Worm (Caenorhabditis elegans) whole organism, late embryonic: Measurements from ENCODE around the gene cutl-18.
A peak's percentile ranks its signal among the peaks of the same experiment; 100 is the strongest.
"Not testable (repeated sequence)": the region's sequence is repeated elsewhere in the genome, so short reads cannot be mapped to it uniquely, and the experiment has no call there.

ENCODE experiments used
- K02D7.2 ChIP-seq: sonication (generic microtip); optimal IDR thresholded peaks from 2 replicates; lab custom pipeline; 2017; ENCODE audit warnings: mild to moderate bottlenecking, missing genetic modification characterization, missing compliant biosample characterization
- ahr-1 ChIP-seq: sonication (generic microtip); optimal IDR thresholded peaks from 2 replicates; lab custom pipeline; 2016; ENCODE audit warnings: missing genetic modification characterization, missing compliant biosample characterization
- ama-1 ChIP-seq: fragments of 150-350 bp; optimal IDR thresholded peaks from 2 replicates; lab custom pipeline; 2014
- ceh-22 ChIP-seq: sonication (generic microtip); optimal IDR thresholded peaks from 2 replicates; lab custom pipeline; 2017; ENCODE audit warnings: missing biosample characterization, missing genetic modification characterization
- ceh-30 ChIP-seq: fragments of 150-350 bp; optimal IDR thresholded peaks from 2 replicates; lab custom pipeline; 2014; ENCODE audit warnings: missing biosample characterization, missing genetic modification characterization
- ceh-45 ChIP-seq: fragments of 200-800 bp; sonication (Bioruptor generic); IDR thresholded peaks from 2 replicates; pipeline ENCODE4 v1.3.6; 2022; ENCODE audit warnings: missing genetic modification reagents, missing genetic modification characterization, missing compliant biosample characterization
- ceh-48 ChIP-seq: sonication (generic microtip); optimal IDR thresholded peaks from 2 replicates; lab custom pipeline; 2016; ENCODE audit warnings: missing genetic modification characterization, inconsistent platforms, missing compliant biosample characterization
- ceh-9 ChIP-seq: sonication (generic microtip); optimal IDR thresholded peaks from 2 replicates; lab custom pipeline; 2016; ENCODE audit warnings: mild to moderate bottlenecking, missing genetic modification characterization, inconsistent platforms, missing compliant biosample characterization
- che-1 ChIP-seq: sonication (generic microtip); optimal IDR thresholded peaks from 2 replicates; lab custom pipeline; 2016; ENCODE audit warnings: mild to moderate bottlenecking, missing genetic modification characterization, missing compliant biosample characterization
- dmd-4 ChIP-seq: sonication (generic microtip); optimal IDR thresholded peaks from 2 replicates; lab custom pipeline; 2016; ENCODE audit warnings: borderline replicate concordance, missing genetic modification characterization, missing compliant biosample characterization
- dve-1 ChIP-seq: sonication (generic microtip); optimal IDR thresholded peaks from 2 replicates; lab custom pipeline; 2017; ENCODE audit warnings: antibody characterized with exemption, mild to moderate bottlenecking, missing genetic modification characterization, missing compliant biosample characterization
- ets-4 ChIP-seq: sonication (generic microtip); optimal IDR thresholded peaks from 2 replicates; lab custom pipeline; 2016; ENCODE audit warnings: missing genetic modification characterization, missing compliant biosample characterization
- eyg-1 ChIP-seq: sonication (generic microtip); optimal IDR thresholded peaks from 2 replicates; lab custom pipeline; 2016; ENCODE audit warnings: missing genotype, missing genetic modification characterization, missing compliant biosample characterization
- fax-1 ChIP-seq: sonication (generic microtip); optimal IDR thresholded peaks from 2 replicates; lab custom pipeline; 2016; ENCODE audit warnings: missing genotype, missing genetic modification characterization, missing compliant biosample characterization
- fkh-6 ChIP-seq: sonication (generic microtip); optimal IDR thresholded peaks from 2 replicates; lab custom pipeline; 2016; ENCODE audit warnings: missing genetic modification characterization, missing compliant biosample characterization
- hlh-13 ChIP-seq: fragments of 200-800 bp; sonication (Bioruptor generic); optimal IDR thresholded peaks from 2 replicates; lab custom pipeline; 2018; ENCODE audit warnings: mild to moderate bottlenecking, missing genetic modification characterization, missing compliant biosample characterization
- hlh-30 ChIP-seq: sonication (generic microtip); optimal IDR thresholded peaks from 2 replicates; lab custom pipeline; 2017; ENCODE audit warnings: antibody characterized with exemption, missing genetic modification characterization, missing compliant biosample characterization; ENCODE audit not compliant: insufficient read depth
- lin-11 ChIP-seq: fragments of 200-800 bp; sonication (Bioruptor generic); optimal IDR thresholded peaks from 2 replicates; lab custom pipeline; 2018; ENCODE audit warnings: mild to moderate bottlenecking, missing genetic modification characterization, missing compliant biosample characterization
- mec-3 ChIP-seq: sonication (generic microtip); optimal IDR thresholded peaks from 2 replicates; lab custom pipeline; 2016; ENCODE audit warnings: borderline replicate concordance, missing genetic modification characterization, missing compliant biosample characterization
- nfya-1 ChIP-seq: sonication (generic microtip); optimal IDR thresholded peaks from 2 replicates; lab custom pipeline; 2017; ENCODE audit warnings: missing genetic modification characterization, mild to moderate bottlenecking, missing compliant biosample characterization, antibody characterized with exemption, moderate library complexity
- nhr-11 ChIP-seq: fragments of 150-350 bp; optimal IDR thresholded peaks from 2 replicates; lab custom pipeline; 2014; ENCODE audit warnings: missing biosample characterization, missing genetic modification characterization
- npax-4 ChIP-seq: sonication (generic microtip); optimal IDR thresholded peaks from 2 replicates; lab custom pipeline; 2016; ENCODE audit warnings: missing genetic modification characterization, missing compliant biosample characterization
- pag-3 ChIP-seq: sonication (generic microtip); optimal IDR thresholded peaks from 2 replicates; lab custom pipeline; 2016; ENCODE audit warnings: missing compliant biosample characterization, missing genetic modification characterization, borderline replicate concordance
- pat-9 ChIP-seq: fragments of 200-800 bp; sonication (Bioruptor generic); optimal IDR thresholded peaks from 2 replicates; lab custom pipeline; 2018; ENCODE audit warnings: mild to moderate bottlenecking, missing genetic modification characterization, moderate library complexity, missing compliant biosample characterization
- pax-1 ChIP-seq: fragments of 150-350 bp; optimal IDR thresholded peaks from 2 replicates; lab custom pipeline; 2014; ENCODE audit warnings: missing biosample characterization, missing genetic modification characterization
- pha-2 ChIP-seq: sonication (generic microtip); optimal IDR thresholded peaks from 2 replicates; lab custom pipeline; 2017; ENCODE audit warnings: mild to moderate bottlenecking, missing genetic modification characterization, missing compliant biosample characterization
- pqm-1 ChIP-seq: sonication (generic microtip); optimal IDR thresholded peaks from 2 replicates; lab custom pipeline; 2016; ENCODE audit warnings: missing genetic modification characterization, missing compliant biosample characterization
- pros-1 ChIP-seq: fragments of 150-350 bp; optimal IDR thresholded peaks from 2 replicates; lab custom pipeline; 2014; ENCODE audit warnings: missing biosample characterization, missing genetic modification reagents, missing genetic modification characterization
- rnt-1 ChIP-seq: sonication (generic microtip); optimal IDR thresholded peaks from 2 replicates; lab custom pipeline; 2016; ENCODE audit warnings: missing genetic modification characterization, missing compliant biosample characterization
- tbx-7 ChIP-seq: sonication (generic microtip); optimal IDR thresholded peaks from 2 replicates; lab custom pipeline; 2016; ENCODE audit warnings: missing genotype, missing genetic modification characterization, missing compliant biosample characterization
- unc-42 ChIP-seq: sonication (generic microtip); optimal IDR thresholded peaks from 2 replicates; lab custom pipeline; 2016; ENCODE audit warnings: missing genotype, missing genetic modification characterization, missing compliant biosample characterization
- unc-55 ChIP-seq: sonication (generic microtip); optimal IDR thresholded peaks from 2 replicates; lab custom pipeline; 2017; ENCODE audit warnings: missing biosample characterization, missing genetic modification reagents, missing genetic modification characterization
- unc-86 ChIP-seq: sonication (generic microtip); optimal IDR thresholded peaks from 2 replicates; lab custom pipeline; 2016; ENCODE audit warnings: missing genetic modification characterization, missing compliant biosample characterization
- ztf-16 ChIP-seq: sonication (generic microtip); optimal IDR thresholded peaks from 2 replicates; lab custom pipeline; 2017; ENCODE audit warnings: missing genetic modification characterization, missing compliant biosample characterization

cutl-18 gene

ce11 chrV:11286114-11286513 is 30.6 kb downstream of the cutl-18 start, which contains the start of gene C03E10.3:
Gene C03E10.3, plus strand, starts transcription at chrV:11286414.
- not testable (repeated sequence) for TF ChIP-seq ztf-16 (tag; lab: Kevin White, UChicago); ceh-22; npax-4

- no peak for TF ChIP-seq che-1 (tag; lab: Kevin White, UChicago)
- TF ChIP-seq dve-1 (tag; lab: Kevin White, UChicago) = no peak
- TF ChIP-seq unc-86 = no peak
- no peak for TF ChIP-seq fax-1
- no peak for TF ChIP-seq ets-4
- no peak for TF ChIP-seq tbx-7
- TF ChIP-seq dmd-4 (tag; lab: Kevin White, UChicago) = no peak
- no peak for TF ChIP-seq lin-11 (tag; lab: Kevin White, UChicago)
- TF ChIP-seq ztf-16 (tag; lab: Kevin White, UChicago) = no peak
- TF ChIP-seq pha-2 (tag; lab: Kevin White, UChicago) = no peak
- TF ChIP-seq eyg-1 (tag; lab: Kevin White, UChicago) = no peak
- no peak for TF ChIP-seq mec-3 (tag; lab: Kevin White, UChicago)
- TF ChIP-seq ceh-22 = no peak
- TF ChIP-seq pqm-1 = no peak
- no peak for TF ChIP-seq fkh-6 (tag; lab: Kevin White, UChicago)
- TF ChIP-seq pros-1 (tag; lab: Kevin White, UChicago) = no peak
- TF ChIP-seq pat-9 = no peak
- no peak for TF ChIP-seq ceh-9 (tag; lab: Kevin White, UChicago)
- TF ChIP-seq ama-1 (lab: Kevin White, UChicago) = no peak
- TF ChIP-seq pag-3 (tag; lab: Kevin White, UChicago) = no peak
These were observed 34.4 kb downstream of the cutl-18 start, which contains the start of gene gly-20 for ce11 chrV:11282272-11282671. Gene gly-20, plus strand, starts transcription at chrV:11282572.

ce11 chrV:11281414-11282209 is 35.1 kb downstream of the cutl-18 start:
- TF ChIP-seq dmd-4 (tag; lab: Kevin White, UChicago) (no peak), hlh-13 (no peak), rnt-1 (tag; lab: Kevin White, UChicago) (no peak), unc-42 (peak; percentile 37), dve-1 (tag; lab: Kevin White, UChicago) (no peak), ets-4 (no peak), unc-55 (GFP tag; lab: Kevin White, UChicago) (peak; percentile 67), nhr-11 (no peak), hlh-30 (tag; lab: Kevin White, UChicago) (no peak), K02D7.2 (tag; lab: Kevin White, UChicago) (no peak), pqm-1 (no peak), ceh-30 (tag; lab: Kevin White, UChicago) (no peak), eyg-1 (tag; lab: Kevin White, UChicago) (no peak), nfya-1 (tag; lab: Kevin White, UChicago) (peak; percentile 28), ama-1 (lab: Kevin White, UChicago) (no peak)

- TF ChIP-seq rnt-1 (tag; lab: Kevin White, UChicago) = no peak
- peak; percentile 13 for TF ChIP-seq ceh-48
- TF ChIP-seq ahr-1 (tag; lab: Kevin White, UChicago) = no peak
- TF ChIP-seq K02D7.2 (tag; lab: Kevin White, UChicago) = no peak
- TF ChIP-seq ceh-45 (GFP tag; lab: Robert Waterston, UW) = no peak
- no peak for TF ChIP-seq pax-1 (tag; lab: Kevin White, UChicago)
- no peak for TF ChIP-seq unc-86
These were observed 37.1 kb downstream of the cutl-18 start for ce11 chrV:11279564-11279963.
